Worm (Caenorhabditis elegans): ENCODE measurements around the gene ZK632.14.

DNA sequence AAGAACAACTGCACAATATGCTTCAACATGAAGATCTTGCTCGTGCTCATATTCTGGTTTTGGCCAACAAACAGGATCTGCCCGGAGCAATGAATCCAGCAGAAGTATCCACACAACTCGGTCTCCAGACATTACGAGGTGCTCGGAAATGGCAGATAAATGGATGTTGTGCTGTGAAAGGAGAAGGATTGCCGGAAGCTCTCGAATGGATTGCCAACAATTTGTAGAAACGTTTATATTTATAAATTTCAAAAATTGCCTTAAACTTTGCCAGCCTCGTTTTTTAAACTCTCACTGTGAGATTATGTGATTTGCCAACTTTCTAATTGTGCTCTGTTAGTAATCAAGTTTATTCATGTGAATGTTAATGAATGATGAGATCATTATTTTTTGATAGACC, 10.5 kb downstream of the ZK632.14 start:
- no peak for TF ChIP-seq him-1 (tag; optimal IDR thresholded peaks at IDR 0.05)
- no peak for TF ChIP-seq dao-5 (tag; optimal IDR thresholded peaks at IDR 0.05)
